Worm (Caenorhabditis elegans) whole organism, L1 larva: ENCODE results near the gene Y66C5A.2.

Experiments
- fos-1 ChIP-seq: fragments of 150-350 bp; optimal IDR thresholded peaks from 2 replicates; lab custom pipeline; 2014; ENCODE audit warnings: missing biosample characterization, missing genetic modification characterization
- irx-1 ChIP-seq: sonication (generic microtip); optimal IDR thresholded peaks from 2 replicates; lab custom pipeline; 2016; ENCODE audit warnings: missing genetic modification characterization, missing compliant biosample characterization
- jun-1 ChIP-seq: fragments of 150-350 bp; optimal IDR thresholded peaks from 2 replicates; lab custom pipeline; 2014; ENCODE audit warnings: missing biosample characterization, missing genetic modification reagents, missing genetic modification characterization
- nhr-90 ChIP-seq: sonication (generic microtip); optimal IDR thresholded peaks from 2 replicates; lab custom pipeline; 2016; ENCODE audit warnings: mild to moderate bottlenecking, missing genetic modification characterization, missing compliant biosample characterization; ENCODE audit not compliant: poor library complexity
- rnt-1 ChIP-seq: sonication (generic microtip); optimal IDR thresholded peaks from 2 replicates; lab custom pipeline; 2016; ENCODE audit warnings: mild to moderate bottlenecking, missing genetic modification characterization, moderate library complexity, missing compliant biosample characterization
- unc-86 ChIP-seq: sonication (generic microtip); optimal IDR thresholded peaks from 2 replicates; lab custom pipeline; 2016; ENCODE audit warnings: missing genetic modification characterization, missing compliant biosample characterization
- ztf-11 ChIP-seq, 2 experiments: sonication (generic microtip); optimal IDR thresholded peaks; 2 replicates each; lab custom pipeline; 2016 to 2017; ENCODE audit warnings: missing genetic modification characterization in 2 of 2, missing biosample characterization in 1 of 2, missing compliant biosample characterization in 1 of 2

- TF ChIP-seq irx-1 (no peak), rnt-1 (tag; lab: Kevin White, UChicago) (no peak), ztf-11 (tag; optimal IDR thresholded peaks at IDR 0.05; lab: Kevin White, UChicago) (no peak), fos-1 (tag; lab: Kevin White, UChicago) (no peak), nhr-90 (no peak), unc-86 (no peak), jun-1 (no peak)
Observed at ce11 chrX:14424673-14425072, 35.8 kb upstream of the Y66C5A.2 start, which contains the start of gene F23D12.11.
